Fruit fly (Drosophila melanogaster) whole organism: ENCODE results near the gene Hsp110.

Experiments used
- CG8478 ChIP-seq: fragments of >200 bp; optimal IDR thresholded peaks from 2 replicates; lab custom pipeline; 2018; ENCODE audit warnings: inconsistent platforms
- Dll ChIP-seq: fragments of >200 bp; optimal IDR thresholded peaks from 2 replicates; lab custom pipeline; 2017
- EcR ChIP-seq, 2 experiments: fragments of >200 bp; optimal IDR thresholded peaks; 2 replicates each; lab custom pipeline; 2017; ENCODE audit warnings: missing biosample characterization in 2 of 2, missing genetic modification characterization in 2 of 2, missing genetic modification reagents in 2 of 2
- pan ChIP-seq: fragments of >200 bp; optimal IDR thresholded peaks from 2 replicates; lab custom pipeline; 2017
- psq ChIP-seq: fragments of >200 bp; optimal IDR thresholded peaks from 2 replicates; lab custom pipeline; 2017
- usp ChIP-seq: fragments of >200 bp; optimal IDR thresholded peaks from 2 replicates; lab custom pipeline; 2017; ENCODE audit warnings: missing biosample characterization, missing genetic modification characterization, mixed read lengths

DNA sequence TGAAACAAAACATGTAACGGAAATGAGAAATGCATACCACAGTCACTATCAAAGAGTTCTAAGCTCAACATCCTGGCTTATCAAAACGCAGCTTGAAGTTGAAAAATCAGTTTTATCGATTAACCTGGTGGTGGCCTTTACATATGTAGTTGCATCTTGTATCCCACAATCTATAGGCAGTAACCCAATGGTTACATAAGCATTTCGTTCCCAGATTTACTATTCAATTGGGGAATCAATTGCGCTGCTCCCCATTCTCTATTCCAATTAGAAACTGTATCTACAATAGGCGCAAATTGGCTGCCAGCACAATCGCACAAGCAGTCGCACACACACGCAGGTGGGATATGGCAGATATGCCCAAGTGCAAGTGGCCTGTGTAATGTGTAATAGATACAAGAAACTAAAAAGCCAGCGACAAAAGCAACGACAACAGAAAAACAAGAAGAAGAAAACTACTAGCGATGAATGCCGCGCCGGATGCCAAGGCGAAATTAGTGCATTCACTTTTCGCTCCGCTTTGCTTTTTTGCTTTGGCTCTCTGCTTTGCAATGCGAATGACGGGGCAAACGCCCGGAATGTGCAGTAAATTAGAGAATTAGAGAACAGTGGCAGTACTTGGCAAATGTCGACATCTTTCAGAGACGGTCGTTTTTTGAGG lies 31.1 kb upstream of the Hsp110 start:
- no peak for TF ChIP-seq psq
- TF ChIP-seq usp (GFP tag; lab: Kevin White, UChicago): no peak
- TF ChIP-seq CG8478: no peak
- TF ChIP-seq Dll (lab: Kevin White, UChicago): no peak
- TF ChIP-seq EcR (GFP tag; optimal IDR thresholded peaks at IDR 0.05; lab: Kevin White, UChicago): no peak
- no peak for TF ChIP-seq pan (lab: Kevin White, UChicago)
